Fruit fly (Drosophila melanogaster) whole organism, pupa: Measurements from ENCODE around the gene CG7465.

Experiments
- CG15710 ChIP-seq: fragments of 200-800 bp; sonication (Bioruptor generic); optimal IDR thresholded peaks from 2 replicates; lab custom pipeline; 2018; ENCODE audit warnings: missing biosample characterization, mild to moderate bottlenecking, missing genetic modification characterization, moderate library complexity
- CG4496 ChIP-seq: fragments of 200-800 bp; sonication (Bioruptor generic); IDR thresholded peaks from 3 replicates; pipeline ENCODE4 v1.3.6; 2022; ENCODE audit warnings: missing biosample characterization, missing genetic modification characterization
- EcR ChIP-seq: fragments of 200-800 bp; sonication (Bioruptor generic); optimal IDR thresholded peaks from 3 replicates; lab custom pipeline; 2019; ENCODE audit warnings: missing biosample characterization, missing genetic modification characterization, mild to moderate bottlenecking, moderate library complexity, missing genetic modification reagents
- Ets98B ChIP-seq: fragments of 200-800 bp; sonication (Bioruptor generic); IDR thresholded peaks from 2 replicates; pipeline ENCODE4 v1.3.6; 2022; ENCODE audit warnings: missing biosample characterization, missing genetic modification characterization
- Pif1A ChIP-seq: fragments of 200-800 bp; sonication (Bioruptor generic); optimal IDR thresholded peaks from 3 replicates; lab custom pipeline; 2016; ENCODE audit warnings: missing biosample characterization, missing genetic modification characterization
- fd96Ca ChIP-seq: fragments of 200-800 bp; sonication (Bioruptor generic); IDR thresholded peaks from 3 replicates; pipeline ENCODE4 v1.3.6; 2022; ENCODE audit warnings: missing biosample characterization, missing genetic modification characterization

DNA sequence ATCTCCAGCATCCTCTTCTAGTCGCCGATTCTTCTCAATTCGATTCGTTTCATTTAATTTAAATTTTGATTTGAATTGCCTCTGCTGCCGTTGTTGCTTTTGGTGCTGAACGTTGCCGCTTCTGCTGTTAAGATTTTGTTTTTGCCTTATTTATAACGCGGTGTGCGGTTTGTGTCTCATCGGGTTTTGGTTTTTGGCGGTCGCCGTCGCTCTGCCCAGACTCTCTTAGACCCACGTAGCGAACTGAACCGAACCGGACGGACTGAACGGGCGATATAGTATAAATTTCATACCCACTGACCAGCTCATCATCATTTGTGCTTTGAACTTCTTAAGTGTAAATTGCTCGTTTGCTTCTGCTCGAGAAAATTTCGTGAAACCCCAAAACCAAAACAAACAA is 33.8 kb upstream of the CG7465 start, which contains the start of gene CG12607:
- no peak for TF ChIP-seq fd96Ca
- TF ChIP-seq EcR (GFP tag; lab: Kevin White, UChicago), result no peak
- no peak for TF ChIP-seq CG15710 (tag; lab: Kevin White, UChicago)
- no peak for TF ChIP-seq CG4496 (GFP tag; lab: Robert Waterston, UW)
- TF ChIP-seq Ets98B (GFP tag; lab: Robert Waterston, UW), result no peak
- TF ChIP-seq Pif1A (GFP tag; lab: Kevin White, UChicago), result no peak
